Worm (Caenorhabditis elegans) whole organism, L4 larva: Measurements from ENCODE around the gene C27D8.1.

ENCODE experiments used
- D1046.2 ChIP-seq: fragments of 200-800 bp; sonication (Bioruptor generic); IDR thresholded peaks from 2 replicates; pipeline ENCODE4 v1.3.6; 2022; ENCODE audit warnings: missing genetic modification characterization, missing compliant biosample characterization
- F26F4.8 ChIP-seq: fragments of 200-800 bp; sonication (Bioruptor generic); conservative IDR thresholded peaks from 2 replicates; pipeline ENCODE4 v1.3.6; 2022; ENCODE audit warnings: missing genetic modification characterization, missing compliant biosample characterization
- F49E8.2 ChIP-seq: sonication (generic microtip); optimal IDR thresholded peaks from 2 replicates; lab custom pipeline; 2016; ENCODE audit warnings: missing compliant biosample characterization, mild to moderate bottlenecking, missing genetic modification characterization, borderline replicate concordance
- T26A8.4 ChIP-seq: fragments of 200-800 bp; sonication (Bioruptor generic); IDR thresholded peaks from 2 replicates; pipeline ENCODE4 v1.3.6; 2022; ENCODE audit warnings: missing genetic modification characterization, missing compliant biosample characterization
- Y48G9A.11 ChIP-seq: fragments of 200-800 bp; sonication (Bioruptor generic); IDR thresholded peaks from 2 replicates; pipeline ENCODE4 v1.3.6; 2022; ENCODE audit warnings: missing genetic modification reagents, missing genetic modification characterization, missing compliant biosample characterization
- Y5F2A.4 ChIP-seq: fragments of 200-800 bp; sonication (Bioruptor generic); optimal IDR thresholded peaks from 2 replicates; lab custom pipeline; 2018; ENCODE audit warnings: mild to moderate bottlenecking, missing genetic modification characterization, missing compliant biosample characterization
- Y75B8A.6 ChIP-seq: fragments of 200-800 bp; sonication (Bioruptor generic); IDR thresholded peaks from 2 replicates; pipeline ENCODE4 v1.3.6; 2022; ENCODE audit warnings: missing genetic modification reagents, missing genetic modification characterization, missing compliant biosample characterization
- ZK337.2 ChIP-seq: fragments of 200-800 bp; sonication (Bioruptor generic); IDR thresholded peaks from 2 replicates; pipeline ENCODE4 v1.3.6; 2022; ENCODE audit warnings: missing genetic modification reagents, missing genetic modification characterization, missing compliant biosample characterization
- ZK546.5 ChIP-seq, 2 experiments: sonication (generic microtip); optimal IDR thresholded peaks; 2 replicates each; lab custom pipeline; 2017; ENCODE audit warnings: missing biosample characterization in 2 of 2, missing genetic modification characterization in 2 of 2
- aly-2 ChIP-seq: sonication (generic microtip); optimal IDR thresholded peaks from 2 replicates; lab custom pipeline; 2018; ENCODE audit warnings: missing biosample characterization, missing genetic modification characterization
- ama-1 ChIP-seq: fragments of 150-350 bp; optimal IDR thresholded peaks from 2 replicates; lab custom pipeline; 2014; ENCODE audit warnings: inconsistent platforms, mixed read lengths
- attf-4 ChIP-seq: sonication (generic microtip); optimal IDR thresholded peaks from 3 replicates; lab custom pipeline; 2017; ENCODE audit warnings: missing biosample characterization, missing genetic modification characterization
- ceh-32 ChIP-seq: sonication (generic microtip); optimal IDR thresholded peaks from 2 replicates; lab custom pipeline; 2016; ENCODE audit warnings: mild to moderate bottlenecking, missing genetic modification characterization, missing compliant biosample characterization; ENCODE audit not compliant: poor library complexity
- ceh-82 ChIP-seq: sonication (generic microtip); optimal IDR thresholded peaks from 2 replicates; lab custom pipeline; 2017; ENCODE audit warnings: missing biosample characterization, missing genetic modification characterization
- ces-1 ChIP-seq: fragments of 150-350 bp; sonication (generic microtip); optimal IDR thresholded peaks from 4 replicates; lab custom pipeline; 2014; ENCODE audit warnings: missing biosample characterization, missing genetic modification reagents, missing genetic modification characterization
- daf-12 ChIP-seq: fragments of 150-350 bp; optimal IDR thresholded peaks from 2 replicates; lab custom pipeline; 2014; ENCODE audit warnings: missing biosample characterization, missing genetic modification reagents, missing genetic modification characterization
- daf-16 ChIP-seq, 3 experiments: sonication (generic microtip); optimal IDR thresholded peaks; 2 replicates each; lab custom pipeline; 2016 to 2017; ENCODE audit warnings: missing genetic modification characterization in 3 of 3, missing genetic modification reagents in 3 of 3, mild to moderate bottlenecking in 2 of 3, missing compliant biosample characterization in 2 of 3, missing biosample characterization in 1 of 3, moderate library complexity in 1 of 3
- dpl-1 ChIP-seq: fragments of 150-350 bp; optimal IDR thresholded peaks from 2 replicates; lab custom pipeline; 2014; ENCODE audit warnings: missing biosample characterization, missing genetic modification reagents, missing genetic modification characterization
- duxl-1 ChIP-seq: sonication (generic microtip); optimal IDR thresholded peaks from 2 replicates; lab custom pipeline; 2016; ENCODE audit warnings: mild to moderate bottlenecking, missing genetic modification characterization, moderate library complexity, missing compliant biosample characterization; ENCODE audit not compliant: poor library complexity
- dve-1 ChIP-seq: sonication (generic microtip); optimal IDR thresholded peaks from 2 replicates; lab custom pipeline; 2017; ENCODE audit warnings: antibody characterized with exemption, mild to moderate bottlenecking, missing genetic modification characterization, missing compliant biosample characterization; ENCODE audit not compliant: insufficient read depth
- fkh-10 ChIP-seq: fragments of 150-350 bp; optimal IDR thresholded peaks from 2 replicates; lab custom pipeline; 2014; ENCODE audit warnings: missing biosample characterization, missing genetic modification reagents, missing genetic modification characterization
- fos-1 ChIP-seq: fragments of 150-350 bp; optimal IDR thresholded peaks from 2 replicates; lab custom pipeline; 2014; ENCODE audit warnings: missing biosample characterization, missing genetic modification characterization
- gei-8 ChIP-seq: fragments of 200-800 bp; sonication (Bioruptor generic); optimal IDR thresholded peaks from 2 replicates; lab custom pipeline; 2018; ENCODE audit warnings: mild to moderate bottlenecking, missing genetic modification characterization, missing compliant biosample characterization
- hif-1 ChIP-seq, 2 experiments: sonication (generic microtip); optimal IDR thresholded peaks; 2 replicates each; lab custom pipeline; 2016 to 2017; ENCODE audit warnings: missing compliant biosample characterization in 2 of 2, missing genetic modification characterization in 2 of 2, missing genetic modification reagents in 2 of 2, missing genotype in 2 of 2, mild to moderate bottlenecking in 1 of 2
- hmg-1.1 ChIP-seq: fragments of 200-800 bp; sonication (Bioruptor generic); IDR thresholded peaks from 2 replicates; pipeline ENCODE4 v1.3.6; 2022; ENCODE audit warnings: missing genetic modification reagents, missing genetic modification characterization, missing compliant biosample characterization
- lim-7 ChIP-seq: fragments of 200-800 bp; sonication (Bioruptor generic); IDR thresholded peaks from 2 replicates; pipeline ENCODE4 v1.3.6; 2022; ENCODE audit warnings: missing genetic modification characterization, missing compliant biosample characterization
- lin-13 ChIP-seq: fragments of 150-350 bp; optimal IDR thresholded peaks from 2 replicates; lab custom pipeline; 2014; ENCODE audit warnings: missing biosample characterization, missing genetic modification reagents, missing genetic modification characterization
- lin-38 ChIP-seq: fragments of 200-800 bp; sonication (Bioruptor generic); IDR thresholded peaks from 2 replicates; pipeline ENCODE4 v1.3.6; 2022; ENCODE audit warnings: missing genetic modification reagents, missing genetic modification characterization, missing compliant biosample characterization
- madf-9 ChIP-seq: fragments of 200-800 bp; sonication (Bioruptor generic); conservative IDR thresholded peaks from 2 replicates; pipeline ENCODE4 v1.3.6; 2022; ENCODE audit warnings: missing genetic modification reagents, missing genetic modification characterization, missing compliant biosample characterization
- mdt-29 ChIP-seq: fragments of 200-800 bp; sonication (Bioruptor generic); IDR thresholded peaks from 2 replicates; pipeline ENCODE4 v1.3.6; 2022; ENCODE audit warnings: missing genetic modification reagents, missing genetic modification characterization, missing compliant biosample characterization
- nhr-10 ChIP-seq: fragments of 150-350 bp; optimal IDR thresholded peaks from 2 replicates; lab custom pipeline; 2014; ENCODE audit warnings: missing biosample characterization, missing genetic modification characterization
- nhr-102 ChIP-seq: sonication (generic microtip); optimal IDR thresholded peaks from 2 replicates; lab custom pipeline; 2016; ENCODE audit warnings: mild to moderate bottlenecking, missing genetic modification characterization, moderate library complexity, missing compliant biosample characterization
- nhr-11 ChIP-seq: fragments of 150-350 bp; optimal IDR thresholded peaks from 2 replicates; lab custom pipeline; 2014; ENCODE audit warnings: missing biosample characterization, missing genetic modification characterization
- nhr-111 ChIP-seq: fragments of 200-800 bp; sonication (Bioruptor generic); optimal IDR thresholded peaks from 2 replicates; lab custom pipeline; 2018; ENCODE audit warnings: mild to moderate bottlenecking, missing genetic modification characterization, missing compliant biosample characterization
- nhr-41 ChIP-seq: fragments of 200-800 bp; sonication (Bioruptor generic); IDR thresholded peaks from 2 replicates; pipeline ENCODE4 v1.3.6; 2022; ENCODE audit warnings: missing genetic modification reagents, missing genetic modification characterization, missing compliant biosample characterization
- nhr-42 ChIP-seq: fragments of 200-800 bp; sonication (Bioruptor generic); IDR thresholded peaks from 2 replicates; pipeline ENCODE4 v1.3.6; 2022; ENCODE audit warnings: missing genetic modification characterization, missing compliant biosample characterization
- nhr-76 ChIP-seq: fragments of 150-350 bp; optimal IDR thresholded peaks from 2 replicates; lab custom pipeline; 2014; ENCODE audit warnings: missing biosample characterization, missing genetic modification characterization
- nhr-77 ChIP-seq: fragments of 150-350 bp; optimal IDR thresholded peaks from 2 replicates; lab custom pipeline; 2014; ENCODE audit warnings: missing biosample characterization, missing genetic modification characterization
- php-3 ChIP-seq: fragments of 200-800 bp; sonication (Bioruptor generic); IDR thresholded peaks from 2 replicates; pipeline ENCODE4 v1.3.6; 2022; ENCODE audit warnings: missing genetic modification reagents, missing genetic modification characterization, missing compliant biosample characterization
- pqm-1 ChIP-seq: sonication (generic microtip); optimal IDR thresholded peaks from 2 replicates; lab custom pipeline; 2017; ENCODE audit warnings: missing biosample characterization, missing genetic modification characterization
- sdz-12 ChIP-seq: fragments of 200-800 bp; sonication (Bioruptor generic); optimal IDR thresholded peaks from 2 replicates; lab custom pipeline; 2018; ENCODE audit warnings: mild to moderate bottlenecking, missing genetic modification characterization, missing compliant biosample characterization
- spr-1 ChIP-seq: sonication (generic microtip); optimal IDR thresholded peaks from 2 replicates; lab custom pipeline; 2016; ENCODE audit warnings: mild to moderate bottlenecking, missing genetic modification characterization, missing compliant biosample characterization
- spr-3 ChIP-seq: fragments of 200-800 bp; sonication (Bioruptor generic); optimal IDR thresholded peaks from 2 replicates; lab custom pipeline; 2018; ENCODE audit warnings: mild to moderate bottlenecking, missing genetic modification characterization, missing compliant biosample characterization
- tra-1 ChIP-seq: fragments of 200-800 bp; sonication (Bioruptor generic); IDR thresholded peaks from 2 replicates; pipeline ENCODE4 v1.3.6; 2022; ENCODE audit warnings: missing genetic modification reagents, missing genetic modification characterization, missing compliant biosample characterization
- unc-39 ChIP-seq: sonication (generic microtip); optimal IDR thresholded peaks from 2 replicates; lab custom pipeline; 2017; ENCODE audit warnings: missing biosample characterization, missing genetic modification characterization
- vab-7 ChIP-seq: fragments of 200-800 bp; sonication (Bioruptor generic); IDR thresholded peaks from 2 replicates; pipeline ENCODE4 v1.3.6; 2022; ENCODE audit warnings: missing genetic modification reagents, missing genetic modification characterization, missing compliant biosample characterization
- zip-11 ChIP-seq: fragments of 200-800 bp; sonication (Bioruptor generic); IDR thresholded peaks from 2 replicates; pipeline ENCODE4 v1.3.6; 2022; ENCODE audit warnings: missing genetic modification characterization, missing compliant biosample characterization
- zip-2 ChIP-seq: fragments of 150-350 bp; optimal IDR thresholded peaks from 2 replicates; lab custom pipeline; 2014; ENCODE audit warnings: missing biosample characterization, missing genetic modification characterization

The C27D8.1 gene

DNA sequence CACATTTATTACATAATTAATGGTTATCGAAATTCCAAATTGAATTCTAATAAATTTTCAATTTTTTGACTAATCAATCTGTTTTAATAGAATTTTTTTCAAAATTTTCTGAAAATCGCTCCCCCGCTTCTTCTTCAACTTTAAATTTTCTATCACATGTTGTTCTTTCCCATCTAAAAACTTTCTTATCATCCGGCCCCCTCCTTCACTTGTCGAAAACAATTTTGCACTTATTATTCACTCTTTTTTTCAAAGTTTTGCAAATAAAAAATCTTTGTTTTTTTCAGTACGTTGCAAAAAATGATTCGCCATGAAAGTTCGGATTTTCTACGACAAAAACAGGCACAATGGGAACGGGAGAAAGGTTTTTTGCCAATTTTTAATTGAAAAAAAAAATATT, 29.3 kb upstream of the C27D8.1 start, which contains the start of gene T23B5.3:
TSS of gene T23B5.3 (plus strand) at position 301 of the 400 bp plus-strand sequence.
- TF ChIP-seq daf-16 (GFP tag; optimal IDR thresholded peaks at IDR 0.05; lab: Kevin White, UChicago) (no peak), daf-16 (tag; optimal IDR thresholded peaks at IDR 0.05; lab: Kevin White, UChicago) (peak; percentile 46), nhr-76 (tag; lab: Kevin White, UChicago) (no peak), pqm-1 (tag; lab: Kevin White, UChicago) (no peak)

ce11 chrIV:12689292-12689691, 28.3 kb upstream of the C27D8.1 start:
- TF ChIP-seq fos-1 (tag; lab: Kevin White, UChicago), result no peak
- TF ChIP-seq fkh-10 (GFP tag; lab: Kevin White, UChicago), result no peak
- no peak for TF ChIP-seq ces-1
- no peak for TF ChIP-seq aly-2 (tag; lab: Kevin White, UChicago)
- no peak for TF ChIP-seq nhr-42
- TF ChIP-seq zip-2, result no peak
- TF ChIP-seq lim-7 (GFP tag; lab: Robert Waterston, UW), result no peak
- TF ChIP-seq pqm-1 (tag; lab: Kevin White, UChicago), result no peak
- TF ChIP-seq vab-7, result no peak
- no peak for TF ChIP-seq unc-39 (tag; lab: Kevin White, UChicago)
- TF ChIP-seq nhr-10 (tag; lab: Kevin White, UChicago), result no peak
- TF ChIP-seq mdt-29 (GFP tag; lab: Robert Waterston, UW), result no peak
- no peak for TF ChIP-seq nhr-102
- TF ChIP-seq attf-4, result no peak
- no peak for TF ChIP-seq zip-11
- TF ChIP-seq hif-1 (tag; optimal IDR thresholded peaks at IDR 0.05; lab: Kevin White, UChicago), result no peak

- TF ChIP-seq Y5F2A.4 (GFP tag; lab: Kevin White, UChicago) (no peak), php-3 (peak; percentile 90), zip-11 (no peak), daf-12 (no peak), lim-7 (GFP tag; lab: Robert Waterston, UW) (no peak), ceh-32 (tag; lab: Kevin White, UChicago) (no peak), attf-4 (no peak), dve-1 (tag; lab: Kevin White, UChicago) (peak; percentile 81), zip-2 (no peak), F26F4.8 (GFP tag; lab: Robert Waterston, UW) (no peak), ZK546.5 (tag; optimal IDR thresholded peaks at IDR 0.05; lab: Kevin White, UChicago) (no peak), lin-38 (GFP tag; lab: Robert Waterston, UW) (no peak), sdz-12 (no peak), mdt-29 (GFP tag; lab: Robert Waterston, UW) (no peak), T26A8.4 (GFP tag; lab: Robert Waterston, UW) (no peak), madf-9 (GFP tag; lab: Robert Waterston, UW) (no peak), spr-3 (GFP tag; lab: Kevin White, UChicago) (no peak), nhr-111 (GFP tag; lab: Kevin White, UChicago) (no peak), fos-1 (tag; lab: Kevin White, UChicago) (no peak), hmg-1.1 (GFP tag; lab: Robert Waterston, UW) (no peak), nhr-41 (GFP tag; lab: Robert Waterston, UW) (peak; percentile 99), lin-13 (GFP tag; lab: Kevin White, UChicago) (no peak), Y48G9A.11 (no peak), F49E8.2 (no peak), nhr-77 (tag; lab: Kevin White, UChicago) (peak; percentile 61), ama-1 (no peak), ZK337.2 (GFP tag; lab: Robert Waterston, UW) (no peak), Y75B8A.6 (GFP tag; lab: Robert Waterston, UW) (no peak), ceh-82 (no peak), gei-8 (GFP tag; lab: Kevin White, UChicago) (no peak), duxl-1 (no peak), nhr-11 (tag; lab: Kevin White, UChicago) (no peak), spr-1 (tag; lab: Kevin White, UChicago) (no peak), dpl-1 (GFP tag; lab: Kevin White, UChicago) (no peak), tra-1 (GFP tag; lab: Robert Waterston, UW) (peak; percentile 95), vab-7 (no peak), D1046.2 (GFP tag; lab: Robert Waterston, UW) (no peak)
These were observed 27.9 kb upstream of the C27D8.1 start for ce11 chrIV:12689709-12690142.
